Worm (Caenorhabditis elegans): Measurements from ENCODE around the gene trf-1.
A peak's percentile ranks its signal among the peaks of the same experiment; 100 is the strongest.

Gene trf-1

DNA sequence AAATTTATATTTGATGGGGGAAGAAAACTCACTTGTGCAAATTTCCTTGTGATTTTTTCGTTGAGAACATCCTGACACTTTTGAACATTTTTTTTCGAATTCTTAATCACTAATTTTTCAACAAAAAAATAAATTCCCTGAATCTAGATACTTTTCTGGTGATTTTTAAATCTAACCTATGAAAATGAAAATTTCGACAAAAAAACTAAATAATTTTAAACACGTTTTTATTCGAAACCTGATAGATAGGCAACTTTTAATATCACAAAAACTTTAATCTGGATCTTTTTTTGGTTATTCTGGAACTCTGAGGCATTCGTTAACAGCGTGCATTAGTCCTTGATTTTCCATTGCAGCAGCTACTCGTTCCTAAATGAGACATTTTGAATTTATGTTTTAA is 6.6 kb downstream of the trf-1 start, which contains the start of gene F45G2.9:
Gene F45G2.9, minus strand, starts transcription at position 101 of the 400 bp plus-strand sequence.
- no peak for TF ChIP-seq hmg-1.2 (GFP tag; IDR thresholded peaks at IDR 0.05)
- no peak for TF ChIP-seq nfyb-1 (GFP tag; IDR thresholded peaks at IDR 0.05)
- TF ChIP-seq hlh-26 (GFP tag; conservative IDR thresholded peaks at IDR 0.05): no peak
- no peak for TF ChIP-seq Y53F4B.3 (GFP tag; IDR thresholded peaks at IDR 0.05)
- no peak for TF ChIP-seq hlh-12 (tag; optimal IDR thresholded peaks at IDR 0.05)
- no peak for TF ChIP-seq ceh-100 (GFP tag; IDR thresholded peaks at IDR 0.05)

DNA sequence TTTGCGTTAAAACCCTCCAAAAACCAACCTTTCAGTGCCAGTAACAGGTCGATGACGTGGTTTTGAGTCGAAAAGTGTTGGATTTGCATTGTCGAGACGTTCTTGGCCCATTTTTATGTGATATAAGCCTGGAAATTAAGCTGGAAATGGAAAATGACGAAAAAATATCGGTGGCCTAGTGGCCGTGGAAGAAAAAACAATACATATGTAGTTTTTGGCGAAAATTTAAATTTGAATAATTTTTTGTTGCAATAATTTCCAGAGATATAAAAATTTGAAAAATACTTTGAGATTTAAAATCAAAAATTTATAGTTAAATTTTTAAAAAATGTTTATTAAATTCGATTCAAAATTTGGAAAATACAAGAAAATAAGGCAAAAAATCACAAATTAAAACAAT is 9.2 kb downstream of the trf-1 start, which contains the start of gene ciao-2B:
Gene ciao-2B, minus strand, starts transcription at position 130 of the 400 bp plus-strand sequence.
- TF ChIP-seq xnd-1 (tag; optimal IDR thresholded peaks at IDR 0.05) (no peak), lin-54 (GFP tag; optimal IDR thresholded peaks at IDR 0.05) (peak; percentile 39), let-607 (tag; optimal IDR thresholded peaks at IDR 0.05) (no peak), lin-35 (GFP tag; optimal IDR thresholded peaks at IDR 0.05) (peak in 1 of 3 experiments; percentile 64), madf-3 (GFP tag; IDR thresholded peaks at IDR 0.05) (no peak), hsf-1 (GFP tag; IDR thresholded peaks at IDR 0.05) (0 out of 2 replicates have a peak, but pooled peaks have one; percentile 11)

DNA sequence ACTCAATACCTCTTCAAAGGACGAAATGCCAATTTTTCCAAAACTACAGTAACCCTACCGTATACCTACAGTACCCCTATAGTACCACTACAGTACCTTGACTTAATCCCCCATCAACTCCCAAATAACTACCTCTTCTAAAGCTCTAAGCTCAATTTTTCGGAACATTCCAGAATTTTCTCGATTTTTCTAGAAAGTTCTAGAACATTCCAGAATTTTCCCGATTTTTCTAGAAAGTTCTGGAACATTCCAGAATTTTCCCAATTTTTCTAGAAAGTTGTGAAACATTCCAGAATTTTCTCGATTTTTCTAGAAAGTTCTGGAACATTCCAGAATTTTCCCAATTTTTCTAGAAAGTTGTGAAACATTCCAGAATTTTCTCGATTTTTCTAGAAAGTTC is 16.6 kb downstream of the trf-1 start:
- TF ChIP-seq hsf-1 (GFP tag; IDR thresholded peaks at IDR 0.05): peak; percentile 91

DNA sequence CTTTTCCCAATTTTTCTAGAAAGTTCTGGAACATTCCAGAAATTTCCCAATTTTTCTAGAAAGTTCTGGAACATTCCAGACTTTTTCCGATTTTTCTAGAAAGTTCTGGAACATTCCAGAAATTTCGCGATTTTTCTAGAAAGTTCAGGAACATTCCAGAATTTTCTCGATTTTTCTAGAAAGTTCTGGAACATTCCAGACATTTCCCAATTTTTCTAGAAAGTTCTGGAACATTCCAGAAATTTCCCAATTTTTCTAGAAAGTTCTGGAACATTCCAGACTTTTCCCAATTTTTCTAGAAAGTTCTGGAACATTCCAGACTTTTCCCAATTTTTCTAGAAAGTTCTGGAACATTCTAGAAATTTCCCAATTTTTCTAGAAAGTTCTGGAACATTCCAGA is 17.2 kb downstream of the trf-1 start:
- TF ChIP-seq pbrm-1 (GFP tag; IDR thresholded peaks at IDR 0.05) (peak; percentile 90), rcor-1 (GFP tag; IDR thresholded peaks at IDR 0.05) (peak; percentile 92), nfyb-1 (GFP tag; IDR thresholded peaks at IDR 0.05) (peak; percentile 87), madf-3 (GFP tag; IDR thresholded peaks at IDR 0.05) (0 out of 2 replicates have a peak, but pooled peaks have one; percentile 7), dox-1 (GFP tag; IDR thresholded peaks at IDR 0.05) (peak; percentile 99), ceh-40 (GFP tag; IDR thresholded peaks at IDR 0.05) (peak; percentile 93), madf-6 (GFP tag; IDR thresholded peaks at IDR 0.05) (peak; percentile 65), cebp-2 (GFP tag; IDR thresholded peaks at IDR 0.05) (peak; percentile 18; the same call in 1 of the 2 replicates), D2030.7 (GFP tag; IDR thresholded peaks at IDR 0.05) (peak; percentile 58), B0019.2 (GFP tag; conservative IDR thresholded peaks at IDR 0.05) (peak; percentile 66; the same call in 1 of the 2 replicates), Y67H2A.10 (GFP tag; conservative IDR thresholded peaks at IDR 0.05) (peak; percentile 65; the same call in 1 of the 2 replicates), let-526 (GFP tag; IDR thresholded peaks at IDR 0.05) (peak; percentile 29; the same call in 1 of the 2 replicates), aptf-3 (GFP tag; IDR thresholded peaks at IDR 0.05) (peak; percentile 96), Y95B8A.8 (GFP tag; IDR thresholded peaks at IDR 0.05) (peak; percentile 47; the same call in 1 of the 2 replicates), Y53F4B.3 (GFP tag; IDR thresholded peaks at IDR 0.05) (peak; percentile 81), F39B2.1 (GFP tag; IDR thresholded peaks at IDR 0.05) (peak; percentile 86), mcd-1 (GFP tag; IDR thresholded peaks at IDR 0.05) (peak; percentile 32; the same call in 1 of the 2 replicates), ekl-4 (GFP tag; IDR thresholded peaks at IDR 0.05) (peak; percentile 87), attf-6 (GFP tag; IDR thresholded peaks at IDR 0.05) (peak; percentile 81), egrh-3 (GFP tag; IDR thresholded peaks at IDR 0.05) (peak; percentile 69), hmg-1.2 (GFP tag; IDR thresholded peaks at IDR 0.05) (0 out of 2 replicates have a peak, but pooled peaks have one; percentile 12), hsf-1 (GFP tag; IDR thresholded peaks at IDR 0.05) (peak; percentile 99), F33H1.4 (GFP tag; IDR thresholded peaks at IDR 0.05) (peak; percentile 40; the same call in 1 of the 2 replicates), bed-1 (GFP tag; IDR thresholded peaks at IDR 0.05) (0 out of 2 replicates have a peak, but pooled peaks have one; percentile 45)

DNA sequence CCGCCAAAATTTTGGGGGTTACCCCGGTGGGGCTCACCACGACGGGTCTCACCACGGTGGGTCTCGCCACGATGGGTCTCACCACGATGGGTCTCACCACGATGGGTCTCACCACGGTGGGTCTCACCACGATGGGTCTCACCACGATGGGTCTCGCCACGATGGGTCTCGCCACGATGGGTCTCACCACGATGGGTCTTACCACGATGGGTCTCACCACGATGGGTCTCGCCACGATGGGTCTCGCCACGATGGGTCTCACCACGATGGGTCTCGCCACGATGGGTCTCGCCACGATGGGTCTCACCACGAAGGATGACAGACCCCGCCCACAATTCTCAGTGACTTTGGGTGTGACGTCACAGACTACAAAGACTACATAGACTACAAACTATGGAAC is 18.0 kb downstream of the trf-1 start:
- peak; percentile 51; the same call in 1 of the 2 replicates for TF ChIP-seq D2030.7 (GFP tag; IDR thresholded peaks at IDR 0.05)
- peak; percentile 80 for TF ChIP-seq F33H1.4 (GFP tag; IDR thresholded peaks at IDR 0.05)
- TF ChIP-seq madf-3 (GFP tag; IDR thresholded peaks at IDR 0.05): 0 out of 2 replicates have a peak, but pooled peaks have one; percentile 67
- TF ChIP-seq egrh-3 (GFP tag; IDR thresholded peaks at IDR 0.05): peak; percentile 85
- TF ChIP-seq nfyb-1 (GFP tag; IDR thresholded peaks at IDR 0.05): 0 out of 2 replicates have a peak, but pooled peaks have one; percentile 55
- TF ChIP-seq aptf-3 (GFP tag; IDR thresholded peaks at IDR 0.05): 0 out of 2 replicates have a peak, but pooled peaks have one; percentile 32
- TF ChIP-seq ceh-100 (GFP tag; IDR thresholded peaks at IDR 0.05): peak; percentile 40; the same call in 1 of the 2 replicates
- TF ChIP-seq mcd-1 (GFP tag; IDR thresholded peaks at IDR 0.05): peak; percentile 41
- peak; percentile 33 for TF ChIP-seq madf-6 (GFP tag; IDR thresholded peaks at IDR 0.05)
